Worm (Caenorhabditis elegans): Measurements from ENCODE around the gene ceh-79.

Gene ceh-79

ce11 chrV:13262781-13263318 lies 38.8 kb upstream of the ceh-79 start (continued):
- TF ChIP-seq C17E4.6 (GFP tag; IDR thresholded peaks at IDR 0.05), result no peak
- TF ChIP-seq nfya-1 (tag; optimal IDR thresholded peaks at IDR 0.05; ENCODE audit: borderline replicate concordance, insufficient read depth), result no peak
- TF ChIP-seq B0336.3 (GFP tag; IDR thresholded peaks at IDR 0.05), result no peak
- no peak for TF ChIP-seq mcd-1 (GFP tag; IDR thresholded peaks at IDR 0.05)
- TF ChIP-seq tlf-1 (GFP tag; optimal IDR thresholded peaks at IDR 0.05), result peak; percentile 10
- no peak for TF ChIP-seq egl-44 (GFP tag; IDR thresholded peaks at IDR 0.05)
- TF ChIP-seq ets-4 (GFP tag; optimal IDR thresholded peaks at IDR 0.05), result no peak
- no peak for TF ChIP-seq mxl-1 (tag; optimal IDR thresholded peaks at IDR 0.05)
- TF ChIP-seq lin-26 (GFP tag; IDR thresholded peaks at IDR 0.05), result no peak
- TF ChIP-seq ztf-22 (GFP tag; optimal IDR thresholded peaks at IDR 0.05), result peak; percentile 51
- TF ChIP-seq dpl-1 (GFP tag; optimal IDR thresholded peaks at IDR 0.05), result no peak
- TF ChIP-seq madf-3 (GFP tag; IDR thresholded peaks at IDR 0.05), result no peak
- no peak for TF ChIP-seq B0261.1 (tag; optimal IDR thresholded peaks at IDR 0.05)
- TF ChIP-seq nhr-80 (tag; optimal IDR thresholded peaks at IDR 0.05), result peak; percentile 90
- TF ChIP-seq hmg-20 (GFP tag; IDR thresholded peaks at IDR 0.05), result no peak
- no peak for TF ChIP-seq B0019.2 (GFP tag; conservative IDR thresholded peaks at IDR 0.05)
- no peak for TF ChIP-seq nhr-90 (tag; optimal IDR thresholded peaks at IDR 0.05)
- TF ChIP-seq dox-1 (GFP tag; IDR thresholded peaks at IDR 0.05), result peak; percentile 49; the same call in 1 of the 2 replicates
- TF ChIP-seq F57C9.4 (tag; optimal IDR thresholded peaks at IDR 0.05), result no peak
- no peak for TF ChIP-seq ztf-28 (GFP tag; IDR thresholded peaks at IDR 0.05)
- no peak for TF ChIP-seq F23B12.7 (tag; optimal IDR thresholded peaks at IDR 0.05; ENCODE audit: insufficient read depth)
- no peak for TF ChIP-seq rec-8 (tag; optimal IDR thresholded peaks at IDR 0.05)
- TF ChIP-seq T07F8.4 (tag; optimal IDR thresholded peaks at IDR 0.05), result no peak
- no peak for TF ChIP-seq ztf-18 (tag; optimal IDR thresholded peaks at IDR 0.05)
- no peak for TF ChIP-seq F10E7.11 (tag; optimal IDR thresholded peaks at IDR 0.05)
- no peak for TF ChIP-seq hlh-12 (tag; optimal IDR thresholded peaks at IDR 0.05)
- no peak for TF ChIP-seq zim-3 (tag; optimal IDR thresholded peaks at IDR 0.05)
- peak; percentile 66; the same call in 1 of the 2 replicates for TF ChIP-seq cebp-1 (GFP tag; IDR thresholded peaks at IDR 0.05)
- peak; percentile 83 for TF ChIP-seq cebp-1 (tag; optimal IDR thresholded peaks at IDR 0.05)
- no peak for TF ChIP-seq die-1 (tag; optimal IDR thresholded peaks at IDR 0.05)
- TF ChIP-seq ceh-40 (GFP tag; IDR thresholded peaks at IDR 0.05), result no peak
- TF ChIP-seq him-1 (tag; optimal IDR thresholded peaks at IDR 0.05), result no peak
- no peak for TF ChIP-seq efl-1 (GFP tag; optimal IDR thresholded peaks at IDR 0.05)

- TF ChIP-seq atf-7 (tag; optimal IDR thresholded peaks at IDR 0.05), result no peak
Observed at ce11 chrV:13264245-13264644, 37.4 kb upstream of the ceh-79 start, which contains the start of gene zip-5. TSS of gene zip-5 (plus strand) at chrV:13264545.

ce11 chrV:13265628-13266027 lies 36.0 kb upstream of the ceh-79 start:
- TF ChIP-seq F33H1.4 (GFP tag; IDR thresholded peaks at IDR 0.05) (no peak), ztf-25 (GFP tag; IDR thresholded peaks at IDR 0.05) (no peak), lir-1 (GFP tag; conservative IDR thresholded peaks at IDR 0.05) (no peak), hmg-1.2 (GFP tag; IDR thresholded peaks at IDR 0.05) (no peak), efl-1 (GFP tag; optimal IDR thresholded peaks at IDR 0.05) (no peak), let-526 (GFP tag; IDR thresholded peaks at IDR 0.05) (no peak), F49E8.2 (tag; optimal IDR thresholded peaks at IDR 0.05; ENCODE audit: insufficient read depth) (no peak), Y56A3A.18 (GFP tag; IDR thresholded peaks at IDR 0.05) (no peak)
